Worm (Caenorhabditis elegans): ENCODE measurements around the gene clik-2.

clik-2 gene

ce11 chrX:7726351-7726750, 37.3 kb upstream of the clik-2 start:
- no peak for TF ChIP-seq ces-1 (GFP tag; optimal IDR thresholded peaks at IDR 0.05)
- no peak for TF ChIP-seq nhr-28 (tag; optimal IDR thresholded peaks at IDR 0.05)
- TF ChIP-seq sem-2 (GFP tag; optimal IDR thresholded peaks at IDR 0.05), result no peak
- TF ChIP-seq cnd-1 (tag; optimal IDR thresholded peaks at IDR 0.05), result no peak

ce11 chrX:7725615-7726014, 36.6 kb upstream of the clik-2 start, which contains the start of gene spp-14:
Gene spp-14 (plus strand): TSS chrX:7725979.
- TF ChIP-seq lin-32 (GFP tag; optimal IDR thresholded peaks at IDR 0.05) (no peak), sptf-1 (tag; optimal IDR thresholded peaks at IDR 0.05) (no peak), mls-2 (tag; optimal IDR thresholded peaks at IDR 0.05) (no peak), ztf-11 (tag; optimal IDR thresholded peaks at IDR 0.05) (no peak), nhr-2 (tag; optimal IDR thresholded peaks at IDR 0.05) (no peak), ces-1 (GFP tag; optimal IDR thresholded peaks at IDR 0.05) (no peak), ceh-39 (tag; optimal IDR thresholded peaks at IDR 0.05) (no peak)

ce11 chrX:7724099-7724498, 35.1 kb upstream of the clik-2 start:
- no peak for TF ChIP-seq zip-8 (tag; optimal IDR thresholded peaks at IDR 0.05)
- no peak for TF ChIP-seq blmp-1 (tag; optimal IDR thresholded peaks at IDR 0.05)
- TF ChIP-seq lin-13 (tag; optimal IDR thresholded peaks at IDR 0.05), result no peak
- TF ChIP-seq ceh-43 (GFP tag; optimal IDR thresholded peaks at IDR 0.05), result no peak
- TF ChIP-seq unc-39 (tag; optimal IDR thresholded peaks at IDR 0.05), result no peak
- no peak for TF ChIP-seq mls-2 (tag; optimal IDR thresholded peaks at IDR 0.05)
- no peak for TF ChIP-seq unc-120 (tag; optimal IDR thresholded peaks at IDR 0.05; ENCODE audit: poor library complexity, severe bottlenecking)
- TF ChIP-seq nhr-28 (tag; optimal IDR thresholded peaks at IDR 0.05), result no peak
- no peak for TF ChIP-seq lin-32 (GFP tag; optimal IDR thresholded peaks at IDR 0.05)
- no peak for TF ChIP-seq nhr-76 (tag; optimal IDR thresholded peaks at IDR 0.05)
- no peak for TF ChIP-seq flh-1 (GFP tag; optimal IDR thresholded peaks at IDR 0.05)
- TF ChIP-seq elt-1 (tag; optimal IDR thresholded peaks at IDR 0.05; ENCODE audit: borderline replicate concordance, insufficient read depth), result no peak
- no peak for TF ChIP-seq sem-2 (GFP tag; optimal IDR thresholded peaks at IDR 0.05)
- TF ChIP-seq M03D4.4 (tag; optimal IDR thresholded peaks at IDR 0.05), result no peak

- TF ChIP-seq lin-32 (GFP tag; optimal IDR thresholded peaks at IDR 0.05), result no peak
- no peak for TF ChIP-seq flh-1 (GFP tag; optimal IDR thresholded peaks at IDR 0.05)
- TF ChIP-seq mep-1 (tag; optimal IDR thresholded peaks at IDR 0.05), result no peak
- no peak for TF ChIP-seq mab-5 (tag; optimal IDR thresholded peaks at IDR 0.05)
- no peak for TF ChIP-seq drap-1 (GFP tag; optimal IDR thresholded peaks at IDR 0.05)
- TF ChIP-seq blmp-1 (tag; optimal IDR thresholded peaks at IDR 0.05), result no peak
- no peak for TF ChIP-seq nhr-237 (tag; optimal IDR thresholded peaks at IDR 0.05)
- no peak for TF ChIP-seq lin-13 (tag; optimal IDR thresholded peaks at IDR 0.05)
Measured at ce11 chrX:7720565-7720964, 31.5 kb upstream of the clik-2 start.

ce11 chrX:7718972-7719371, 30.0 kb upstream of the clik-2 start, which contains the start of gene K09F5.6:
Gene K09F5.6 (plus strand): TSS chrX:7719272.
- TF ChIP-seq cnd-1 (tag; optimal IDR thresholded peaks at IDR 0.05), result no peak
- no peak for TF ChIP-seq unc-39 (tag; optimal IDR thresholded peaks at IDR 0.05)
- TF ChIP-seq mep-1 (tag; optimal IDR thresholded peaks at IDR 0.05), result no peak
- TF ChIP-seq tbx-8 (GFP tag; optimal IDR thresholded peaks at IDR 0.05), result no peak
- TF ChIP-seq nhr-237 (tag; optimal IDR thresholded peaks at IDR 0.05), result no peak
- TF ChIP-seq snpc-4 (tag; optimal IDR thresholded peaks at IDR 0.05), result no peak
- no peak for TF ChIP-seq ham-2 (GFP tag; optimal IDR thresholded peaks at IDR 0.05)
- TF ChIP-seq ceh-83 (GFP tag; optimal IDR thresholded peaks at IDR 0.05), result no peak

ce11 chrX:7715463-7715862, 26.4 kb upstream of the clik-2 start:
- TF ChIP-seq lin-13 (tag; optimal IDR thresholded peaks at IDR 0.05) (no peak), mab-5 (tag; optimal IDR thresholded peaks at IDR 0.05) (peak; percentile 22), blmp-1 (tag; optimal IDR thresholded peaks at IDR 0.05) (no peak), unc-62 (GFP tag; optimal IDR thresholded peaks at IDR 0.05) (peak; percentile 91), zip-8 (tag; optimal IDR thresholded peaks at IDR 0.05) (no peak), hlh-1 (tag; optimal IDR thresholded peaks at IDR 0.05) (peak; percentile 82), ztf-11 (tag; optimal IDR thresholded peaks at IDR 0.05) (no peak), unc-120 (tag; optimal IDR thresholded peaks at IDR 0.05; ENCODE audit: poor library complexity, severe bottlenecking) (peak; percentile 69), tbx-8 (GFP tag; optimal IDR thresholded peaks at IDR 0.05) (no peak), pha-4 (tag; optimal IDR thresholded peaks at IDR 0.05) (no peak), M03D4.4 (tag; optimal IDR thresholded peaks at IDR 0.05) (no peak), elt-1 (tag; optimal IDR thresholded peaks at IDR 0.05; ENCODE audit: borderline replicate concordance, insufficient read depth) (no peak), ham-2 (GFP tag; optimal IDR thresholded peaks at IDR 0.05) (no peak)
